Worm (Caenorhabditis elegans): Measurements from ENCODE around the gene Y49A3A.3.
"Not testable (repeated sequence)": the region's sequence is repeated elsewhere in the genome, so short reads cannot be mapped to it uniquely, and the experiment has no call there.

ce11 chrV:14308164-14308563, 46.0 kb upstream of the Y49A3A.3 start, which contains the start of gene spig-5:
- not testable (repeated sequence) for TF ChIP-seq pha-4 (GFP tag; IDR thresholded peaks at IDR 0.05); pha-4 (tag; optimal IDR thresholded peaks at IDR 0.05); nhr-77 (tag; optimal IDR thresholded peaks at IDR 0.05); unc-62 (GFP tag; optimal IDR thresholded peaks at IDR 0.05 in 1 of 2); unc-62 (tag; optimal IDR thresholded peaks at IDR 0.05); hlh-30 (tag; optimal IDR thresholded peaks at IDR 0.05; ENCODE audit: insufficient read depth); ceh-20 (GFP tag; IDR thresholded peaks at IDR 0.05); snpc-4 (tag; optimal IDR thresholded peaks at IDR 0.05); F37D6.2 (tag; optimal IDR thresholded peaks at IDR 0.05); saeg-2 (GFP tag; IDR thresholded peaks at IDR 0.05)

Measured in whole organism, L4 larva.